Worm (Caenorhabditis elegans) whole organism, midembryonic: ENCODE data around the gene K10G4.5.

ENCODE experiments used
- cog-1 ChIP-seq: sonication (generic microtip); optimal IDR thresholded peaks from 2 replicates; lab custom pipeline; 2016; ENCODE audit warnings: missing genetic modification characterization, missing compliant biosample characterization
- ref-1 ChIP-seq: fragments of 200-800 bp; sonication (Bioruptor generic); conservative IDR thresholded peaks from 2 replicates; pipeline ENCODE4 v1.3.6; 2022; ENCODE audit warnings: missing genetic modification reagents, missing genetic modification characterization, missing compliant biosample characterization
- tab-1 ChIP-seq: fragments of 200-800 bp; sonication (Bioruptor generic); IDR thresholded peaks from 2 replicates; pipeline ENCODE4 v1.3.6; 2022; ENCODE audit warnings: missing genetic modification characterization, missing compliant biosample characterization

DNA sequence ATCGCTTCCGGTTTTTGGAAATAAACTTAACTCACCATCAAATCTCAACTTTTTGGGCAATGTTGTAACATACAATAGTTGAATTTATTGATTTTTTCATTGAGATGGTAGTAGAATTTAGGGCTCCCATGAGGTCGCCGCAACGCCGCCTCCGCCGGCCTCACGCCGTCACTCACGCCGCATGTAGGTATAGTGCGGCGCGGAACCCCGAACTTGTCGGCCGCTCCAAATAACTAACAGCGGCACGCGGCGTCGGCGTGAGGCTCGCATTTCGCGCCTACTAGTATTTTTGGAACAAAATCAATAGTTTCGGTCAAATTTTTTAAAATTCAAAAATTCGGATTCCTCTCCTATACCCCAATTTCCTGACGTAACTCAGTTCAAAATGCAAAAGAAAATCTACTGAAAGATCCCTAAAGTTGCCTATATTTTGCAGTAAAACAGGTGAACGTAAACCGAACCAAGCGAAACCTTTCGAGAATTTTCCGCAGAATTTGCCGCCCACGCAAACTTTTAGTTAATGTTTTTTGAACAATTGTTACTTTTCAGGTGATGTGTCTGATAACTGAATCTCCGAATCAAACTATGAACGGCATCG is 49.8 kb downstream of the K10G4.5 start, which contains the start of gene Y61B8A.6:
- TF ChIP-seq tab-1 (GFP tag; lab: Robert Waterston, UW) (no peak), cog-1 (tag; lab: Kevin White, UChicago) (no peak), ref-1 (GFP tag; lab: Robert Waterston, UW) (no peak)
